Fruit fly (Drosophila melanogaster) whole organism, embryonic: ENCODE measurements around the gene CG14818.

Source experiments
- Abd-B ChIP-seq: fragments of 200-800 bp; sonication (Bioruptor generic); optimal IDR thresholded peaks from 2 replicates; lab custom pipeline; 2018; ENCODE audit warnings: missing biosample characterization, mild to moderate bottlenecking, missing genetic modification characterization, moderate library complexity
- Ada2b ChIP-seq: fragments of 200-800 bp; sonication (Bioruptor generic); IDR thresholded peaks from 2 replicates; pipeline ENCODE4 v1.3.6; 2022; ENCODE audit warnings: missing biosample characterization, missing genetic modification characterization
- Atf3 ChIP-seq: fragments of 200-800 bp; sonication (Bioruptor generic); optimal IDR thresholded peaks from 3 replicates; lab custom pipeline; 2016; ENCODE audit warnings: missing biosample characterization, missing genetic modification characterization
- B-H1 ChIP-seq: fragments of 200-800 bp; sonication (Bioruptor generic); IDR thresholded peaks from 3 replicates; pipeline ENCODE4 v1.3.6; 2022; ENCODE audit warnings: missing biosample characterization, missing genetic modification characterization
- Bteb2 ChIP-seq: fragments of 200-800 bp; sonication (Bioruptor generic); optimal IDR thresholded peaks from 2 replicates; lab custom pipeline; 2016; ENCODE audit warnings: missing biosample characterization, missing genetic modification characterization
- CG10267 ChIP-seq: fragments of 200-800 bp; sonication (Bioruptor generic); optimal IDR thresholded peaks from 2 replicates; lab custom pipeline; 2018; ENCODE audit warnings: missing biosample characterization, mild to moderate bottlenecking, missing genetic modification characterization, moderate library complexity
- CG10462 ChIP-seq: fragments of 200-800 bp; sonication (Bioruptor generic); optimal IDR thresholded peaks from 2 replicates; lab custom pipeline; 2016; ENCODE audit warnings: missing biosample characterization, missing genetic modification characterization
- CG11560 ChIP-seq: fragments of 200-800 bp; sonication (Bioruptor generic); IDR thresholded peaks from 3 replicates; pipeline ENCODE4 v1.3.6; 2022; ENCODE audit warnings: missing biosample characterization, missing genetic modification characterization
- CG12071 ChIP-seq: fragments of 200-800 bp; sonication (Bioruptor generic); optimal IDR thresholded peaks from 3 replicates; lab custom pipeline; 2018; ENCODE audit warnings: missing biosample characterization, mild to moderate bottlenecking, missing genetic modification characterization
- CG12104 ChIP-seq: fragments of 200-800 bp; sonication (Bioruptor generic); optimal IDR thresholded peaks from 3 replicates; lab custom pipeline; 2016; ENCODE audit warnings: missing biosample characterization, missing genetic modification characterization
- CG14860 ChIP-seq: fragments of 200-800 bp; sonication (Bioruptor generic); IDR thresholded peaks from 3 replicates; pipeline ENCODE4 v1.3.6; 2022; ENCODE audit warnings: missing biosample characterization, missing genetic modification characterization; ENCODE audit not compliant: partially characterized antibody
- CG1529 ChIP-seq: fragments of 200-800 bp; sonication (Bioruptor generic); optimal IDR thresholded peaks from 3 replicates; lab custom pipeline; 2018; ENCODE audit warnings: missing biosample characterization, missing genetic modification characterization
- CG15514 ChIP-seq: fragments of 200-800 bp; sonication (Bioruptor generic); optimal IDR thresholded peaks from 3 replicates; lab custom pipeline; 2017; ENCODE audit warnings: missing biosample characterization, missing genetic modification characterization, mild to moderate bottlenecking, moderate library complexity, missing genetic modification reagents
- CG1832 ChIP-seq: fragments of 200-800 bp; sonication (Bioruptor generic); optimal IDR thresholded peaks from 2 replicates; lab custom pipeline; 2017; ENCODE audit warnings: missing biosample characterization, mild to moderate bottlenecking, missing genetic modification characterization, inconsistent platforms
- CG30020 ChIP-seq: fragments of 200-800 bp; optimal IDR thresholded peaks from 2 replicates; lab custom pipeline; 2019; ENCODE audit warnings: missing biosample characterization, mild to moderate bottlenecking, missing genetic modification characterization, moderate library complexity
- CG31224 ChIP-seq: fragments of 200-800 bp; sonication (Bioruptor generic); IDR thresholded peaks from 2 replicates; pipeline ENCODE4 v1.3.6; 2022; ENCODE audit warnings: missing biosample characterization, missing genetic modification characterization
- CG32532 ChIP-seq: fragments of 200-800 bp; sonication (Bioruptor generic); IDR thresholded peaks from 2 replicates; pipeline ENCODE4 v1.3.6; 2022; ENCODE audit warnings: missing biosample characterization, missing genetic modification characterization
- CG34224 ChIP-seq: fragments of 200-800 bp; sonication (Bioruptor generic); IDR thresholded peaks from 3 replicates; pipeline ENCODE4 v1.3.6; 2022; ENCODE audit warnings: missing biosample characterization, missing genetic modification characterization; ENCODE audit not compliant: partially characterized antibody
- CG34376 ChIP-seq: fragments of 200-800 bp; sonication (Bioruptor generic); optimal IDR thresholded peaks from 2 replicates; lab custom pipeline; 2018; ENCODE audit warnings: missing biosample characterization, mild to moderate bottlenecking, missing genetic modification characterization
- CG4707 ChIP-seq: fragments of 200-800 bp; sonication (Bioruptor generic); optimal IDR thresholded peaks from 2 replicates; lab custom pipeline; 2018; ENCODE audit warnings: missing biosample characterization, mild to moderate bottlenecking, missing genetic modification characterization, moderate library complexity
- CG6683 ChIP-seq: fragments of 200-800 bp; sonication (Bioruptor generic); optimal IDR thresholded peaks from 2 replicates; lab custom pipeline; 2017; ENCODE audit warnings: missing biosample characterization, mild to moderate bottlenecking, missing genetic modification characterization, missing genetic modification reagents
- CG8765 ChIP-seq: fragments of 200-800 bp; sonication (Bioruptor generic); IDR thresholded peaks from 2 replicates; pipeline ENCODE4 v1.3.6; 2022; ENCODE audit warnings: missing biosample characterization, missing genetic modification characterization
- CG9609 ChIP-seq: fragments of 200-800 bp; sonication (Bioruptor generic); optimal IDR thresholded peaks from 3 replicates; lab custom pipeline; 2016; ENCODE audit warnings: missing biosample characterization, missing genetic modification characterization
- CTCF ChIP-seq: fragments of 200-800 bp; sonication (Bioruptor generic); optimal IDR thresholded peaks from 2 replicates; lab custom pipeline; 2017; ENCODE audit warnings: missing biosample characterization, mild to moderate bottlenecking, missing genetic modification characterization, moderate library complexity
- CkIIα-i1 ChIP-seq: fragments of 200-800 bp; sonication (Bioruptor generic); IDR thresholded peaks from 2 replicates; pipeline ENCODE4 v1.3.6; 2022; ENCODE audit warnings: missing biosample characterization, missing genetic modification characterization
- D ChIP-seq, 2 experiments: fragments of 200-800 bp in 1 of 2; fragments of >200 bp in 1 of 2; sonication (Bioruptor generic) in 1 of 2; optimal IDR thresholded peaks; 2 replicates in 1 of 2; 3 replicates in 1 of 2; lab custom pipeline; 2017; ENCODE audit warnings: mild to moderate bottlenecking in 1 of 2, missing biosample characterization in 1 of 2, missing genetic modification characterization in 1 of 2, missing genetic modification reagents in 1 of 2
- E2f2 ChIP-seq: fragments of 200-800 bp; sonication (Bioruptor generic); IDR thresholded peaks from 2 replicates; pipeline ENCODE4 v1.3.6; 2022; ENCODE audit warnings: missing biosample characterization, missing genetic modification characterization
- Fer3 ChIP-seq: fragments of 200-800 bp; sonication (Bioruptor generic); optimal IDR thresholded peaks from 2 replicates; lab custom pipeline; 2018; ENCODE audit warnings: missing biosample characterization, mild to moderate bottlenecking, missing genetic modification characterization, moderate library complexity
- Gug ChIP-seq: fragments of 200-800 bp; sonication (Bioruptor generic); IDR thresholded peaks from 4 replicates; pipeline ENCODE4 v1.3.6; 2022; ENCODE audit warnings: missing biosample characterization, missing genetic modification characterization
- Hand ChIP-seq: fragments of 200-800 bp; sonication (Bioruptor generic); optimal IDR thresholded peaks from 2 replicates; lab custom pipeline; 2017; ENCODE audit warnings: mild to moderate bottlenecking, missing biosample characterization, missing genetic modification reagents, missing genetic modification characterization
- MBD-R2 ChIP-seq: fragments of 200-800 bp; sonication (Bioruptor generic); IDR thresholded peaks from 2 replicates; pipeline ENCODE4 v1.3.6; 2022; ENCODE audit warnings: missing biosample characterization, missing genetic modification characterization
- Sry-β ChIP-seq: fragments of 200-800 bp; sonication (Bioruptor generic); optimal IDR thresholded peaks from 2 replicates; lab custom pipeline; 2018; ENCODE audit warnings: missing biosample characterization, mild to moderate bottlenecking, missing genetic modification characterization, moderate library complexity
- croc ChIP-seq: fragments of 200-800 bp; sonication (Bioruptor generic); conservative IDR thresholded peaks from 3 replicates; pipeline ENCODE4 v1.3.6; 2022; ENCODE audit warnings: missing biosample characterization, missing genetic modification characterization
- dmrt99B ChIP-seq: fragments of 200-800 bp; sonication (Bioruptor generic); optimal IDR thresholded peaks from 2 replicates; lab custom pipeline; 2018; ENCODE audit warnings: missing biosample characterization, mild to moderate bottlenecking, missing genetic modification characterization, moderate library complexity
- esg ChIP-seq: fragments of 200-800 bp; sonication (Bioruptor generic); conservative IDR thresholded peaks from 2 replicates; pipeline ENCODE4 v1.3.6; 2022; ENCODE audit warnings: missing biosample characterization, missing genetic modification characterization
- gsb ChIP-seq: fragments of 200-800 bp; sonication (Bioruptor generic); IDR thresholded peaks from 2 replicates; pipeline ENCODE4 v1.3.6; 2022; ENCODE audit warnings: missing biosample characterization, missing genetic modification characterization
- insv ChIP-seq, 2 experiments: fragments of 200-800 bp; sonication (Bioruptor generic); optimal IDR thresholded peaks; 3 replicates each; lab custom pipeline; 2016 to 2018; ENCODE audit warnings: missing biosample characterization in 2 of 2, missing genetic modification characterization in 2 of 2
- kni ChIP-seq: fragments of 200-800 bp; sonication (Bioruptor generic); optimal IDR thresholded peaks from 3 replicates; lab custom pipeline; 2017; ENCODE audit warnings: mild to moderate bottlenecking, missing biosample characterization, missing genetic modification reagents, missing genetic modification characterization
- lmd ChIP-seq: fragments of 200-800 bp; sonication (Bioruptor generic); IDR thresholded peaks from 2 replicates; pipeline ENCODE4 v1.3.6; 2022; ENCODE audit warnings: missing biosample characterization, missing genetic modification characterization
- lov ChIP-seq, 2 experiments: fragments of 200-800 bp in 1 of 2; fragments of >200 bp in 1 of 2; sonication (Bioruptor generic) in 1 of 2; IDR thresholded peaks in 1 of 2; optimal IDR thresholded peaks in 1 of 2; 2 replicates in 1 of 2; 3 replicates in 1 of 2; pipeline versions ENCODE4 v1.3.6 to Lab custom; 2017 to 2022; ENCODE audit warnings: missing biosample characterization in 1 of 2, missing genetic modification characterization in 1 of 2
- pan ChIP-seq, 4 experiments: fragments of >200 bp in 3 of 4; fragments of 200-800 bp in 1 of 4; sonication (Bioruptor generic) in 1 of 4; optimal IDR thresholded peaks in 3 of 4; IDR thresholded peaks in 1 of 4; 2 replicates each; pipeline versions ENCODE4 v1.3.6 to Lab custom; 2017 to 2022; ENCODE audit warnings: missing biosample characterization in 2 of 4, missing genetic modification characterization in 2 of 4, mixed read lengths in 1 of 4
- sens-2 ChIP-seq: fragments of 200-800 bp; sonication (Bioruptor generic); IDR thresholded peaks from 2 replicates; pipeline ENCODE4 v1.3.6; 2022; ENCODE audit warnings: missing biosample characterization, missing genetic modification characterization
- so ChIP-seq: fragments of 200-800 bp; sonication (Bioruptor generic); IDR thresholded peaks from 3 replicates; pipeline ENCODE4 v1.3.6; 2022; ENCODE audit warnings: missing biosample characterization, missing genetic modification characterization
- stwl ChIP-seq: fragments of 200-800 bp; sonication (Bioruptor generic); optimal IDR thresholded peaks from 3 replicates; lab custom pipeline; 2018; ENCODE audit warnings: missing biosample characterization, mild to moderate bottlenecking, missing genetic modification characterization, moderate library complexity
- vfl ChIP-seq: fragments of 200-800 bp; sonication (Bioruptor generic); optimal IDR thresholded peaks from 2 replicates; lab custom pipeline; 2016; ENCODE audit warnings: missing biosample characterization, missing genetic modification characterization
- wdn ChIP-seq: fragments of 200-800 bp; sonication (Bioruptor generic); IDR thresholded peaks from 2 replicates; pipeline ENCODE4 v1.3.6; 2022; ENCODE audit warnings: missing biosample characterization, missing genetic modification characterization
- zen ChIP-seq: fragments of 200-800 bp; sonication (Bioruptor generic); optimal IDR thresholded peaks from 3 replicates; lab custom pipeline; 2018; ENCODE audit warnings: missing biosample characterization, mild to moderate bottlenecking, missing genetic modification characterization, moderate library complexity

Gene CG14818

DNA sequence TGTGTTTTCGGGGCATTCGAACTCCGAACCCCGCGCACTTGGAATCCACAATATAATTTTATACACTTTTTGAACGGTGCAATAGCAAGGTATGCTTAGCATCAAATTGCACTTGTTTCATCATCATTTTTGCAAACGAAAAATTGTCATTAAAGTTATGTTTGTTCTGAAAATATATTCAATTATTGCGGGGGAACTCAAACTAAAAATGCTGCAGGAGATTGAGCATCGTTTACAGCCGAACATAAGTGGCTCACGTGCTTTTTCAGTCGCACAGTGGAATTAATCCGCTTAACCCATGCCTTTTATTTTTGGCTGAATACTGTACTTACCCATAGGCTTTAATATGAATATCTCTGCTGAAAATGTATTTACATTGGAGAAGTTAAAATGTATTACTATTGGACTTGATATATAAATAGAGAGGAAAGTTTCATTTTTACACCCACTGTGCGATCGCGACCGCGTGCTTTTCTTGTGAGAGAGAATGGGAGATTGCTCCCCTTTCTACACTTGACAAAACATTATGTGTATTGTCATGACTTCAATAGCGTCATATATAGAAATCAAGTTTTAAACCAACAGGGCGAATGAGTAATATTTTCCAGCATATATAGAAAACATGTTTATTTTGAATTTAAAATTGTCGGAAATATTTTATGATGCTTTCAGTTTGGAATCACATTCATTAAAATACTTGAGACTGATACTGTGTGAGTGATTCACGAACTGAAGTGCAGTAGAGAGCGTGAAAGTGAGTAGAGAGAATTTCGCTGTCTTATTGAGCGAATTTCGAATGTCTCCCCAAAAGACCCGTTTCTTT lies 49.0 kb downstream of the CG14818 start (continued):
- peak; percentile 94 for TF ChIP-seq Gug (GFP tag; lab: Robert Waterston, UW)
- TF ChIP-seq CG14860 (GFP tag; lab: Robert Waterston, UW): peak; percentile 55
- peak; percentile 87 for TF ChIP-seq CG8765 (GFP tag; lab: Robert Waterston, UW)
- peak; percentile 86 for TF ChIP-seq vfl (GFP tag; lab: Kevin White, UChicago)
- TF ChIP-seq insv (GFP tag; optimal IDR thresholded peaks at IDR 0.05; lab: Kevin White, UChicago): peak; percentile 46 to 66
- TF ChIP-seq Sry-β (GFP tag; lab: Kevin White, UChicago): peak; percentile 71
- peak; percentile 95 for TF ChIP-seq Bteb2 (GFP tag; lab: Kevin White, UChicago)
- TF ChIP-seq Ada2b (GFP tag; lab: Robert Waterston, UW): peak; percentile 97
- TF ChIP-seq croc (GFP tag; lab: Robert Waterston, UW): peak; percentile 90
- peak; percentile 94 for TF ChIP-seq Hand (GFP tag; lab: Kevin White, UChicago)
- TF ChIP-seq B-H1 (GFP tag; lab: Robert Waterston, UW): peak; percentile 96
- TF ChIP-seq CG9609 (GFP tag; lab: Kevin White, UChicago): peak; percentile 92
- peak; percentile 82 for TF ChIP-seq CG10462
- TF ChIP-seq CG10267 (tag; lab: Kevin White, UChicago): peak; percentile 88
- TF ChIP-seq CG1529 (GFP tag; lab: Kevin White, UChicago): peak; percentile 88
- TF ChIP-seq sens-2 (GFP tag; lab: Robert Waterston, UW): peak; percentile 96
- peak; percentile 95 for TF ChIP-seq so (GFP tag; lab: Robert Waterston, UW)
- TF ChIP-seq MBD-R2: peak; percentile 95
- peak; percentile 95 for TF ChIP-seq CG34376
- peak; percentile 96 for TF ChIP-seq wdn
- no peak for TF ChIP-seq CG1832 (GFP tag; lab: Kevin White, UChicago)
- TF ChIP-seq kni (GFP tag; lab: Kevin White, UChicago): peak; percentile 82
- peak; percentile 98 for TF ChIP-seq CG32532 (GFP tag; lab: Robert Waterston, UW)
- peak; percentile 94 for TF ChIP-seq Atf3 (GFP tag; lab: Kevin White, UChicago)
- no peak for TF ChIP-seq D (optimal IDR thresholded peaks at IDR 0.05; lab: Kevin White, UChicago)
- peak; percentile 93 for TF ChIP-seq D (GFP tag; optimal IDR thresholded peaks at IDR 0.05; lab: Kevin White, UChicago)
- TF ChIP-seq CG34224 (GFP tag; lab: Robert Waterston, UW): no peak
- peak; percentile 82 for TF ChIP-seq E2f2 (GFP tag; lab: Robert Waterston, UW)
- peak; percentile 97 for TF ChIP-seq esg (GFP tag; lab: Robert Waterston, UW)
- no peak for TF ChIP-seq lov (optimal IDR thresholded peaks at IDR 0.05; lab: Kevin White, UChicago)
- peak; percentile 95 for TF ChIP-seq lov (GFP tag; IDR thresholded peaks at IDR 0.05; lab: Robert Waterston, UW)
- peak; percentile 82 for TF ChIP-seq zen (tag; lab: Kevin White, UChicago)
- TF ChIP-seq stwl: peak; percentile 20
- TF ChIP-seq CG6683 (GFP tag; lab: Kevin White, UChicago): peak; percentile 87
- TF ChIP-seq CG11560 (tag; lab: Robert Waterston, UW): peak; percentile 86
- TF ChIP-seq CkIIα-i1 (GFP tag; lab: Robert Waterston, UW): peak; percentile 77; the same call in 1 of the 2 replicates
- peak; percentile 92 for TF ChIP-seq CG15514 (GFP tag; lab: Kevin White, UChicago)
- TF ChIP-seq lmd (GFP tag; lab: Robert Waterston, UW): peak; percentile 97
- TF ChIP-seq Abd-B (GFP tag; lab: Kevin White, UChicago): peak; percentile 94
- peak; percentile 94 for TF ChIP-seq gsb (GFP tag; lab: Robert Waterston, UW)
- peak; percentile 92 for TF ChIP-seq CG31224 (GFP tag; lab: Robert Waterston, UW)
- TF ChIP-seq CG30020 (tag; lab: Kevin White, UChicago): peak; percentile 78
- peak; percentile 88 for TF ChIP-seq CG12104
- no peak for TF ChIP-seq pan (optimal IDR thresholded peaks at IDR 0.05; lab: Kevin White, UChicago)
- peak in 1 of 2 experiments; percentile 98 for TF ChIP-seq pan (GFP tag; optimal IDR thresholded peaks at IDR 0.05 in 1 of 2, IDR thresholded peaks at IDR 0.05 in 1 of 2)
- peak; percentile 98 for TF ChIP-seq Fer3 (tag; lab: Kevin White, UChicago)
- peak; percentile 66 for TF ChIP-seq CTCF
- peak; percentile 99 for TF ChIP-seq CG4707 (GFP tag; lab: Kevin White, UChicago)
- TF ChIP-seq dmrt99B (tag; lab: Kevin White, UChicago): peak; percentile 96
- peak; percentile 97 for TF ChIP-seq CG12071
